Worm (Caenorhabditis elegans) whole organism, L2 larva: Measurements from ENCODE around the gene eif-2A.

ENCODE experiments used
- aly-2 ChIP-seq: fragments of 150-350 bp; optimal IDR thresholded peaks from 2 replicates; lab custom pipeline; 2014; ENCODE audit warnings: missing biosample characterization, missing genetic modification characterization
- ceh-82 ChIP-seq: fragments of 150-350 bp; optimal IDR thresholded peaks from 2 replicates; lab custom pipeline; 2014; ENCODE audit warnings: missing biosample characterization, missing genetic modification characterization
- elt-1 ChIP-seq: fragments of 150-350 bp; optimal IDR thresholded peaks from 2 replicates; lab custom pipeline; 2014; ENCODE audit warnings: missing biosample characterization, missing genetic modification characterization
- elt-3 ChIP-seq: sonication (generic microtip); optimal IDR thresholded peaks from 2 replicates; lab custom pipeline; 2017; ENCODE audit warnings: missing biosample characterization, missing genetic modification characterization
- gmeb-1 ChIP-seq: fragments of 150-350 bp; optimal IDR thresholded peaks from 2 replicates; lab custom pipeline; 2014; ENCODE audit warnings: missing biosample characterization, missing genetic modification characterization
- mdl-1 ChIP-seq, 2 experiments: fragments of 150-350 bp in 1 of 2; sonication (generic microtip) in 1 of 2; optimal IDR thresholded peaks; 2 replicates each; lab custom pipeline; 2017; ENCODE audit warnings: missing biosample characterization in 2 of 2, missing genetic modification characterization in 2 of 2
- nhr-11 ChIP-seq: fragments of 150-350 bp; optimal IDR thresholded peaks from 2 replicates; lab custom pipeline; 2014; ENCODE audit warnings: missing biosample characterization, missing genetic modification characterization
- nhr-12 ChIP-seq: fragments of 150-350 bp; optimal IDR thresholded peaks from 2 replicates; lab custom pipeline; 2014; ENCODE audit warnings: missing biosample characterization, missing genetic modification characterization
- nhr-25 ChIP-seq: fragments of 150-350 bp; sonication (generic microtip); optimal IDR thresholded peaks from 3 replicates; lab custom pipeline; 2014; ENCODE audit warnings: missing biosample characterization, missing genetic modification characterization
- nhr-6 ChIP-seq: fragments of 150-350 bp; optimal IDR thresholded peaks from 2 replicates; lab custom pipeline; 2014; ENCODE audit warnings: missing biosample characterization, missing genetic modification characterization
- skn-1 ChIP-seq: sonication (generic microtip); optimal IDR thresholded peaks from 2 replicates; lab custom pipeline; 2017; ENCODE audit warnings: missing biosample characterization, missing genetic modification characterization
- snpc-4 ChIP-seq: fragments of 150-350 bp; optimal IDR thresholded peaks from 2 replicates; lab custom pipeline; 2014; ENCODE audit warnings: missing biosample characterization, missing genetic modification characterization
- unc-39 ChIP-seq: fragments of 150-350 bp; optimal IDR thresholded peaks from 2 replicates; lab custom pipeline; 2014; ENCODE audit warnings: missing biosample characterization, missing genetic modification characterization
- ztf-11 ChIP-seq: sonication (generic microtip); optimal IDR thresholded peaks from 2 replicates; lab custom pipeline; 2017; ENCODE audit warnings: missing biosample characterization, missing genetic modification characterization

DNA sequence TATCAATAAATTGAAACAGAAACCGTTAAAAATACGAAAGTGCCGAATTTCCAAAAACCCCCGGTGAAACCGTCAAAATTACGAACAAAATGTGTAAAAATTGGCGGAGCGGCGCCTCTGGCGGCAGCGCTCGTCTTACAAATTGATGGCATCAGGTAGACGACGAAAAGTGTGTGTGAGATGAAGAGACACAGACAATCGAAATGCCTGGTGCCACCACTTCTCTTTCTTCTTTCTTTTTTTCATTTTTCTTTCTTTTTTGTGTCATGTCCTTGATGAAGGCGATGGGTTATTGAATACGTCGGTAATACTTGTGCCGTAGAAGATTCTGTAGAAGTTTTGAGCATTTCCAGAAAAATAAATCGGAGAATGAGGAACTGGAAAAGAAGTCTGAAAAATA, 38.7 kb upstream of the eif-2A start:
- TF ChIP-seq skn-1: no peak
- no peak for TF ChIP-seq unc-39 (tag; lab: Kevin White, UChicago)
- no peak for TF ChIP-seq nhr-25 (tag; lab: Kevin White, UChicago)
- TF ChIP-seq ceh-82 (tag; lab: Kevin White, UChicago): no peak
- no peak for TF ChIP-seq ztf-11 (tag; lab: Kevin White, UChicago)
- TF ChIP-seq elt-3 (tag; lab: Kevin White, UChicago): no peak
- TF ChIP-seq nhr-12 (tag; lab: Kevin White, UChicago): no peak
- TF ChIP-seq mdl-1 (tag; optimal IDR thresholded peaks at IDR 0.05; lab: Kevin White, UChicago): no peak
- no peak for TF ChIP-seq snpc-4 (tag; lab: Kevin White, UChicago)
- no peak for TF ChIP-seq gmeb-1
- TF ChIP-seq aly-2 (tag; lab: Kevin White, UChicago): no peak
- no peak for TF ChIP-seq elt-1 (tag; lab: Kevin White, UChicago)
- TF ChIP-seq nhr-6: no peak
- no peak for TF ChIP-seq nhr-11
